Fruit fly (Drosophila melanogaster): ENCODE measurements around the gene Ziz.

Ziz gene

dm6 chr2L:7518896-7519295 is 22.8 kb upstream of the Ziz start (continued):
- TF ChIP-seq slou (GFP tag; optimal IDR thresholded peaks at IDR 0.05) (no peak), corto (GFP tag; optimal IDR thresholded peaks at IDR 0.05) (no peak), CG4282 (GFP tag; optimal IDR thresholded peaks at IDR 0.05) (no peak), CG18764 (GFP tag; optimal IDR thresholded peaks at IDR 0.05) (no peak), dimm (GFP tag; IDR thresholded peaks at IDR 0.05) (no peak), cato (GFP tag; optimal IDR thresholded peaks at IDR 0.05; ENCODE audit: borderline replicate concordance) (no peak), org-1 (GFP tag; optimal IDR thresholded peaks at IDR 0.05) (peak; percentile 26), CG17328 (GFP tag; IDR thresholded peaks at IDR 0.05) (0 out of 2 replicates have a peak, but pooled peaks have one; percentile 9), gce (GFP tag; IDR thresholded peaks at IDR 0.05) (no peak), vvl (GFP tag; IDR thresholded peaks at IDR 0.05) (no peak), CG12071 (GFP tag; optimal IDR thresholded peaks at IDR 0.05) (peak; percentile 36), Lim3 (GFP tag; IDR thresholded peaks at IDR 0.05) (no peak), emc (GFP tag; optimal IDR thresholded peaks at IDR 0.05) (no peak), bcd (GFP tag; optimal IDR thresholded peaks at IDR 0.05) (no peak), odd (GFP tag; optimal IDR thresholded peaks at IDR 0.05) (peak; percentile 55), insv (GFP tag; optimal IDR thresholded peaks at IDR 0.05) (no peak), CG12104 (GFP tag; optimal IDR thresholded peaks at IDR 0.05) (peak; percentile 21), Hand (GFP tag; optimal IDR thresholded peaks at IDR 0.05) (no peak), CG6683 (GFP tag; optimal IDR thresholded peaks at IDR 0.05) (no peak), H2.0 (GFP tag; IDR thresholded peaks at IDR 0.05) (no peak), CG14860 (GFP tag; IDR thresholded peaks at IDR 0.05; ENCODE audit: partially characterized antibody) (no peak), Hmr (GFP tag; optimal IDR thresholded peaks at IDR 0.05) (peak; percentile 39), run (tag; optimal IDR thresholded peaks at IDR 0.05) (peak; percentile 17), CG3726 (GFP tag; IDR thresholded peaks at IDR 0.05) (no peak), sqz (GFP tag; optimal IDR thresholded peaks at IDR 0.05) (peak; percentile 1), Fer2 (tag; optimal IDR thresholded peaks at IDR 0.05) (no peak), abd-A (tag; optimal IDR thresholded peaks at IDR 0.05) (no peak), hth (optimal IDR thresholded peaks at IDR 0.05) (no peak), sd (tag; optimal IDR thresholded peaks at IDR 0.05) (peak; percentile 7), stc (GFP tag; IDR thresholded peaks at IDR 0.05) (no peak), pfk (GFP tag; optimal IDR thresholded peaks at IDR 0.05) (peak; percentile 12), eve (GFP tag; optimal IDR thresholded peaks at IDR 0.05) (peak in 1 of 2 experiments; percentile 55), btn (GFP tag; optimal IDR thresholded peaks at IDR 0.05) (no peak), sens (GFP tag) (peak; percentile 85), D (optimal IDR thresholded peaks at IDR 0.05) (no peak), D (GFP tag; optimal IDR thresholded peaks at IDR 0.05) (peak; percentile 45), tup (GFP tag; optimal IDR thresholded peaks at IDR 0.05) (no peak), CG7839 (tag; optimal IDR thresholded peaks at IDR 0.05) (peak; percentile 24), cas (GFP tag; IDR thresholded peaks at IDR 0.05) (no peak), lmd (GFP tag; IDR thresholded peaks at IDR 0.05) (no peak), Elba2 (GFP tag; optimal IDR thresholded peaks at IDR 0.05) (no peak), CG5180 (GFP tag; optimal IDR thresholded peaks at IDR 0.05) (no peak), CG5245 (GFP tag; optimal IDR thresholded peaks at IDR 0.05) (no peak), croc (GFP tag; conservative IDR thresholded peaks at IDR 0.05) (no peak), CG13296 (GFP tag; optimal IDR thresholded peaks at IDR 0.05) (peak; percentile 69), bigmax (GFP tag; optimal IDR thresholded peaks at IDR 0.05) (no peak), Dad (GFP tag; optimal IDR thresholded peaks at IDR 0.05) (no peak), CG11398 (GFP tag; optimal IDR thresholded peaks at IDR 0.05) (no peak), chinmo (GFP tag; IDR thresholded peaks at IDR 0.05; ENCODE audit: partially characterized antibody) (no peak), CG7357 (GFP tag; IDR thresholded peaks at IDR 0.05) (no peak), CHES-1-like (GFP tag; optimal IDR thresholded peaks at IDR 0.05) (no peak), E2f2 (GFP tag; IDR thresholded peaks at IDR 0.05) (peak; percentile 30; the same call in 1 of the 2 replicates)

Measured in whole organism, embryonic.